Worm (Caenorhabditis elegans): ENCODE measurements around the gene H35N09.1.
"Not testable (repeated sequence)": the region's sequence is repeated elsewhere in the genome, so short reads cannot be mapped to it uniquely, and the experiment has no call there.

H35N09.1 gene

DNA sequence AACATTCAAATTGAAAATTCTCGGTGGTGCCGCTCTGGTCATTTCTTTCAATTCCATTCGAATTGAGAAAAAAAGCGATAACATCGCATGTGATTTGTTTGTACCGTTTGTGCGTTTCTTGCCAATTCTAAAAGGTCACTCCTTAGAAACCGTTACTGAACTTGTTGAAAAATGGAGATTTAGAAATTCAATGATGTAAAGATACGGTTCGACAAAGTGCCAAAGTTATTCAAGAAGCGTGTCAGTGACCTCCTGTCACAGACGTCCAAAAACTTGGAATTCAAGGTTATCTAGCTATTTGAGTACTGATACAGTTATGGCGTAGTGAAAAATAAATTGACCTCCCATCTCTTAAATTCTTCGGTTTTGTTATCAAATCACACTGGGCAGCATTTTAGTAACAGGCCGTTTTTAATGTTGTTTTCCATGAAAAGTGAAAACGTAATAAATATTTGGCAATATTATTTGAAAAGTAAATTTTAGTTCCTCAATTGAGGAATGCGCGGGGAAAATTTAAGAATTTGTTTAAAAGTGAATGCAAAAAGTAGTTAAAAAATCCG lies 20.2 kb upstream of the H35N09.1 start:
- no peak for TF ChIP-seq unc-62 (GFP tag; optimal IDR thresholded peaks at IDR 0.05)

DNA sequence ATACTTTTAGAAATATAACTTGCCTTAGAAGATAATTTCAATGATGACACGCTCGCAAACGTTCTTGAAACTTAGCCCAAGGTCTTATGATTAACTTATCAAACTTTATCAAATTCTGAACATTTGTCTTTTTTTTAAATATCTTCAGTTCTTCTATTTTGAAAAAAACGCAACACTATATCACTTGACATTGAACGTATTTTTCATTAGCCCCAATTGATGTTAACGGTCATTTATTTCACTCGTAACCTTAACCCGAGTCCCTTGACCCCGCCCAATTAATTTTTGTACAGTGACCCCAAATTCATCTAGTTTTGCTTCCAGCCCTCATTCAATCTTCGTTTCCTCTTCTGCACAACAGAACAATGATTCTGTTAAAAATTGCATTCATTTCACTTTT lies 19.3 kb upstream of the H35N09.1 start, which contains the start of gene F18E9.3:
Gene F18E9.3 (plus strand): TSS at position 311 of the 400 bp plus-strand sequence.
- no peak for TF ChIP-seq unc-62 (GFP tag; optimal IDR thresholded peaks at IDR 0.05)

DNA sequence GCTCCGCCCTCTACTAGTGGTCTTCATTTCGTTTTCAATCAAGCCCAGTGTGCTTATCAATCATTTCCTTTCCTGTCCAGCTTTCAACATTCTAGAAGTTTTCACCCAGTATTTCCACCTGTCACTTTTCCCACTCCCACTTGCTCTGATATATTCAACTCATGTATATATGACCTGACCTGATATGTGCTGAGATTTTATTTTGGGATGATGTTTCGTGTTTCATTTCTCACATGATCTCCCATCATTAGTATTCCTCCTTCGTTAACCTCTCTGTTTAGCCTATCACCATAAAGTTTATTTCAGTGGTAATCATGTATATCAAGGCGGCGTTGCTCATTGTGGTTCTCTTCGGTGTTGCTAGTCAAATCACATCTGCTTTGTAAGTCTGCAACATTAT lies 12.3 kb upstream of the H35N09.1 start, which contains the start of gene nlp-7:
Gene nlp-7 (plus strand): TSS at position 301 of the 400 bp plus-strand sequence.
- TF ChIP-seq unc-62 (GFP tag; optimal IDR thresholded peaks at IDR 0.05) = no peak

DNA sequence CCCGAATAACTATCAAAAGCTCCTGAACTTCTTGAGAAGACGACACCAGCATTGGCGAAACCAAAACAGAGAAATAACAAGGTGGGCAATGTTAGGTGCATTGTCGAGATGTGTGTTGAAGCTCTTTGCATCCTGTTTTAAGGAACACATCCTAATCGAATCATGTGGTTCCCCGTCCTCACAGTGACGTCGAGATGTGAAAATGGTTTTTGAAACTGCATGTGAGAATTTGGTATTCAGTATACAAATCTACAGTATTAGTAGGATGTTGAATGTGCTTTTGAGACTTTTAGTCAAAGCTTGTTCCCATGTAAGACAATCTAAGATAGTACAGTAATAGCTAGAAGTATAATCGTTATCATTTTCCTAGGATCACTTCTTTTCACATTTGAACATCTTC lies 7.5 kb upstream of the H35N09.1 start, which contains the start of gene F18E9.7:
Gene F18E9.7 (minus strand): TSS at position 101 of the 400 bp plus-strand sequence.
- no peak for TF ChIP-seq unc-62 (GFP tag; optimal IDR thresholded peaks at IDR 0.05)

DNA sequence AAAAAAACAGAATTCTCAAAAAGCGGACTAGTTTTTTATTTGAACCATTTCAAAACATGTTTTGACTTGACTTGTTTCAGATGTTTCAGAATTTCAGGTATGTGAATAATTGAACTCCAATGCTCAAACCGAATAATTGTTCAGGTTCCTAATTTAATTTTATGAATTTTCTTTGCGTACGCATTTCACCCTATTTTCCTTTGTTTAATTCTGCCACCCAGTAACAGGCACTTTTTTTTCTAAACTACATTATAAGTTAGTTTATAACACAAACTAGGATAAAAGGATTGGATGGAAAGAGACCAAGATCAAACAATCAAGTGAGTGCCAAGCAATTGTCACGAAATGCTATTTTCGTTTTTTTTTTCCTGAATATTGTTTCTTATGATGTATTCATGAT lies 6.6 kb upstream of the H35N09.1 start:
- no peak for TF ChIP-seq unc-62 (GFP tag; optimal IDR thresholded peaks at IDR 0.05)

DNA sequence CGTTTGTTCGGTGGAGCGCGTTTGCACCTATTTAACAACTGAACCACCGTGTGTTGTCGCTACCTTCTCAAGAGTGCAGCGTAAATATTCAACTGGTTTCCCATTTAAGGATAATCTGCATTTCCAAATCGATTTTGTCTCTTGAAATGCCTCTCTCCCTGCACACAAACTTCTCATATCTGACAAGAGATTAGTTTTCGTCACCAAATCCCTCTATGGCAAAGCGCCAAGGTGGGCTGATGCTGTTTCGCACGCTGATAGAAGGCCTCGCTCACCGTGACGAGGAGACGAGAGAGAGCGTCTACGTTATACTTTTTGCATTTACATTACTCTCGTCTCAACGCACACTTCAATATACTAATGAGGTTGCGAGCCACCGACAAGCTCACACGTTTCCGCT lies 5.4 kb upstream of the H35N09.1 start:
- TF ChIP-seq unc-62 (GFP tag; optimal IDR thresholded peaks at IDR 0.05) = no peak

DNA sequence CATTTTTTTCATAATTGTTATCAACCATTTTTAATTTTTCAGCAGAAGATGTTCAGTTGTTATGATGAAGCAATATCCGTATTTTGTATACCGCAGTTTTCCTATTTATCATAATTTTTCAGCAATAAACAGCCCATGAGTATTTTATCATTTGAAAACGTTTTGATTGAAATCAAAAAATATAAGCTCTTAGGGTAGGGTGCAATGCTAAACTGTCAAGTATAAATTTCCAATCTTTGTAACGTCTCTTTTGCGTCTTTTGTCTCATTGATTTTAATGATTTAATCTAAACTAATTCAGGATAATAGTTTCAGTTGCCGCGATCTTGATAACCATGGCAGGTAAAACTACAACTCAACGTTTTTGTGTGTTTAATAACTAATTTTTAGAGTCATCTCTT lies 3.9 kb upstream of the H35N09.1 start, which contains the start of gene F18E9.1:
Gene F18E9.1 (plus strand): TSS at position 301 of the 400 bp plus-strand sequence.
- TF ChIP-seq unc-62 (GFP tag; optimal IDR thresholded peaks at IDR 0.05) = no peak

DNA sequence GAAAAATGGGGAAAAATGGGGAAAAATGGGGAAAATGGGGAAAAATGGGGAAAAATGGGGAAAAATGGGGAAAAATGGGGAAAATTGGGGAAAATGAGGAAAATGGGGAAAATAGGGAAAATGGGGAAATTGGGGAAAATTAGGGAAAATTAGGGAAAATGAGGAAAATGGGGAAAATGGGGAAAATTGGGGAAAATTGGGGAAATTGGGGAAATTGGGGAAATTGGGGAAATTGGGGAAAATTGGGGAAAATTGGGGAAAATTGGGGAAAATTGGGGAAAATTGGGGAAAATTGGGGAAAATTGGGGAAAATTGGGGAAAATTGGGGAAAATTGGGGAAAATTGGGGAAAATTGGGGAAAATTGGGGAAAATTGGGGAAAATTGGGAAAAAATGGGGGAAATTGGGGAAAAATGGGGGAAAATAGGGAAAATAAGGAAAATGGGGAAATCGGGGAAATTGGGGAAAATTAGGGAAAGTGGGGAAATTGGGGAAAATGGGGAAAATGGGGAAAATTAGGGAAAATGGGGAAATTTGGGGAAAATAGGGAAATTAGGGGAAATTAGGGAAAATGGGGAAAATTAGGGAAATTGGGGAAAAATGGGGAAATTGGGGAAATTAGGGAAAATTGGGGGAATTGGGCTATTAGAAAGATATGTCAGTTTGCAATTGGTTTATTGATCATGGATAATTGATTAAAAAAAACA lies 2.3 kb upstream of the H35N09.1 start:
- no peak for TF ChIP-seq unc-62 (GFP tag; optimal IDR thresholded peaks at IDR 0.05)

DNA sequence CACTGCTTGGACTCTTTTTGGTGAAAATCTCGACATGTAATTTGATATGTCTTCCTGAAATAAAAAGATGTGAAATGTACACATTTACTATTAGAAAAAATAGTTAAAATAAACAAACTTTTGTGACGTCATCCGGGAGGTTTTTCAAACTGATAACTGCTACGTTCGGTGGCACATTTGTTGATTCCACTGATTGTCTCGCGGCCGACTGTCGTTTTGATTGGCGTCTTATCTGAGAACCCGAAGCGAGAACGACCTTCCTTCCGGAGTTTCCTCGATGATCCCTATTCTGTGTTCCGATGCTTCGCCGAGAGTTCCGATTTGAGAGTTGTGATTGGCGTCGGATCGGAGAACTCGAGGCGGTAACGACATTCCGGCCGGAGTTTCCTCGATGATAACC lies 979 bp upstream of the H35N09.1 start:
- no peak for TF ChIP-seq unc-62 (GFP tag; optimal IDR thresholded peaks at IDR 0.05)

DNA sequence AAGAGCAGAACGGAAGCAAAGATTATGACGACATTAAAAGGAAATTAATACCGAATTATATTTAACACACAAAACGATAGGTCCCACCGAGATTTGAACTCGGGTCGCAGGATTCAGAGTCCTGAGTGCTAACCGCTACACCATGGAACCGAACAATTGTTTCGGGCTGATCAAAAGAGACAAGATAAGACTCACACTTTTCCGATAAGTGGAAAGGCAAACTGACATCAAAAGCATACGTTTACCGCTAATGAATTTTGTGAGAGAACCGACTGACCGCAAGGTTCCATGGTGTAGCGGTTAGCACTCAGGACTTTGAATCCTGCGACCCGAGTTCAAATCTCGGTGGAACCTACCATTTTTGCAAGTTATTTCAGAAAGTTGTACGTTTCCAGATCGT lies 3.6 kb downstream of the H35N09.1 start:
- no peak for TF ChIP-seq unc-62 (GFP tag; optimal IDR thresholded peaks at IDR 0.05)

DNA sequence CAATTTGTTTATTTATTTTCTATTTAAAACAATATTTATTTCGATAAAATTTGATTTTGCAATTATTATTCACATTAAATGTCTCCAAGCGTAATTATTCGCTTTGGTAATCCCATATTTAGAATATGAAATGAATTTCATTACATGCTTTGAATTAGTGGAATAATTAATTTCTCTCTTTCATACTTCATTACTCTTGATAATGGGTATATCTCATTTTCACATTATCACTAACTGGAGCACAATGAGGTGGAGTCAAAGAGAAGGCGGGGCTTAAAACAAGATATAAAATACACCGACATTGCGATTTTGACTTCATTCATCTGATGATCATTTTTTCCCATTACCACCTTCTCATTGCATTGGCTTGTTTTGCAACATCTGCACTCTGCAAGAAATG lies 5.5 kb downstream of the H35N09.1 start, which contains the start of gene K01A12.4:
Gene K01A12.4 (plus strand): TSS at position 301 of the 400 bp plus-strand sequence.
- TF ChIP-seq unc-62 (GFP tag; optimal IDR thresholded peaks at IDR 0.05) = not testable (repeated sequence)

DNA sequence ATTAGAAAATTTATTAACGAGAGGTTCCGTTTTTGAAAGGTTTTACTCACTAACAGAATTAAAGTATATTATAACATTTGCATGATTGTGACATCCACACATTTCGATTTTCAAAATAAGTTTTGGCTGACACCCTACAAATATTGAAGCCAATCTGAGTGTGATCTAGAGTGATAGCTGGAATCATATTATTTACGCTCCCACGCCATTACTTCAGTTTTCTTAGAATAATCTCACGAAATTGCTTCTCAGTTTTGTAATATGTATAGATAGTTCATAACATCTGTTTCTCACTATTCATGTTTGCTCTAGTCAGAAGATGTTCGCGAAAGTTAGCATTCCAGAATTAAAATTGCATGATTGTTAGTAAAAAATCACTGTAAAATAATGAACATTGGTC lies 7.1 kb downstream of the H35N09.1 start:
- TF ChIP-seq unc-62 (GFP tag; optimal IDR thresholded peaks at IDR 0.05) = no peak

DNA sequence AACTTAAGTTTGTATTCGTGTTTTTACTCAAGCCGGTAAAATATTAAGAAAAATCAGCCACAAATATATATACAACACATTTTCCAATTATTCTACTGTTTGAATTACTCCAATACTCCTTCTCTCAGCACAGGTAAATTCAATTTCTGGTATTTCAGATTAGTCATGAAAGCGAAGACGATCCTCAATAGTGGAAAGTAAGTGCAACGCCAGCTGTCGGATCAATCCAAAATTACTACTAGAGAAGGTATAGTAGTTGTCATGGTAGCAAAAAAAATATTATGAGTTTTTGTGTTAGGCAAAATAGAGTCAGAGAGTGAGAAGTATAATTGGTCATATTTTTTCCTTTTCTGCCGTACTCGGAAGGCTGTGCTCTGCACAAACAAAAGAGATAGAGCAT lies 7.9 kb downstream of the H35N09.1 start, which contains the start of gene K01A12.2:
Gene K01A12.2 (plus strand): TSS at position 301 of the 400 bp plus-strand sequence.
- no peak for TF ChIP-seq unc-62 (GFP tag; optimal IDR thresholded peaks at IDR 0.05)

DNA sequence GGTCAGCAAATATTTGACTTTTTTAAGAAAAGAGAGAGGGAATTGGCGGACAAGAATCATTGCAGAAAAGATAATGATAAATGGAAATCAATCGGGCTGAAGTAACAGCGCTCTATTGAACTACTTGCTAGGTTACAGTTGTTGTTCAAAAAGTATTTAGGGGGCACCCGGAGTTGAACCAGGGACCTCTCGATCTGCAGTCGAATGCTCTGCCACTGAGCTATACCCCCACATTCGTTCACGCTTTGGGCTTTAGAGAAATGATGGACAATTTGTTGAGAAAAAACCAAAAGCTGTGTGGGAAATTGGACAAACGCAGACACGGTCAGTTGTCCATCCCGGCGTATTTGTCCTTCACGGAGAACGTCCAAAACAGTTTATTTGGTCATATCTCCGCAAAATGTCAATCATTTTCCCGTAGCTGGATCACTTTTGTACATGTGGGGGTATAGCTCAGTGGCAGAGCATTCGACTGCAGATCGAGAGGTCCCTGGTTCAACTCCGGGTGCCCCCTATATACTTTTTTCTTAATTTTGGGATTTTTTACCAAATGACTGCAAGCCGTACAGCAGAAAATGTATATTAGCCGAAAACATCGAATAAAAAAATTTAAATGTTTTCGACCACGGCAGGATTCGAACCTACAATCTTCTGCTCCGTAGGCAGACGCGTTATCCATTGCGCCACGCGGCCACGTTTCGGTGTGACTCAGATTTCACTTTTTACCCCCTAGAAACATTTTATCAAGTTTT lies 18.9 kb downstream of the H35N09.1 start:
- TF ChIP-seq unc-62 (GFP tag; optimal IDR thresholded peaks at IDR 0.05) = no peak

DNA sequence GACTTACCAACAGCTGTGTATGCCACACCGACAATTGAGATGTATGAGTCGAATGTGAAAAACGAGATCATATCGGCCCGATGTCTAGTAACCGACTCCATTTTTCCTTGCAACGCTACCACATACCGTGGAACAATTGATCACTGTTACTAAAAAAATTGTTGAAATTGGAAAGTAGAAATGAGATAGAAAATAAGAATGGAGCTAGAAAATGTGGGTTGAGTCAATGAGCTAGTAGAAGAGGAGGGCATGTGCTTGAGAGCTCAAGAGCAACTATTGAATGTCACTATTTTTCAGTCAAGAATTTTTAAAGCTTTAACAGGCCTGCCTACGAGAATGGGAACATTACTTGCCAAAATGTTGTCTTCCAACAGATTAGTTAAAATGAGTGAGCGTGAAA lies 20.0 kb downstream of the H35N09.1 start, which contains the start of gene K01A12.3:
Gene K01A12.3 (minus strand): TSS at position 101 of the 400 bp plus-strand sequence.
- TF ChIP-seq unc-62 (GFP tag; optimal IDR thresholded peaks at IDR 0.05) = no peak

DNA sequence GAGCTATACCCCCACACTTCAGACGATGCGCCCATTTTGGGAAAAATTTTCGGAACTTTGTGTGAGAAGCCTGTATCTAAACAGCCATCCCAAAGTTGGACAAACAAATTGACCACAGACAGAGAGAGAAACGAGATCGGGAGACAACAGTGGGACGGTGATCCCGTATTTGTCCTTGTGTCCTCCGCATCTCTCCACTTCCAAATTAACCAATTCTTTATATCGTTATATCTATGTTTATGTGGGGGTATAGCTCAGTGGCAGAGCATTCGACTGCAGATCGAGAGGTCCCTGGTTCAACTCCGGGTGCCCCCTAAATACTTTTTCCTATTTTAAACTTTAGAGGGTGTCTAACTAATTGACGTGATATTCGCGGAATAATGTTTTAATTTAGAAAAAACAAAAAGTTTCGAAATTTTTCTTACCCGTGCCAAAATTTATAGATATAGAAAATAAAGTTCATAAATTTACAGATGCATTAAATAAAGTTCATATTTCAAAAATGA lies 33.6 kb downstream of the H35N09.1 start:
- no peak for TF ChIP-seq unc-62 (GFP tag; optimal IDR thresholded peaks at IDR 0.05)

Data from whole organism, dauer.